Worm (Caenorhabditis elegans): Measurements from ENCODE around the gene C33F10.12.

DNA sequence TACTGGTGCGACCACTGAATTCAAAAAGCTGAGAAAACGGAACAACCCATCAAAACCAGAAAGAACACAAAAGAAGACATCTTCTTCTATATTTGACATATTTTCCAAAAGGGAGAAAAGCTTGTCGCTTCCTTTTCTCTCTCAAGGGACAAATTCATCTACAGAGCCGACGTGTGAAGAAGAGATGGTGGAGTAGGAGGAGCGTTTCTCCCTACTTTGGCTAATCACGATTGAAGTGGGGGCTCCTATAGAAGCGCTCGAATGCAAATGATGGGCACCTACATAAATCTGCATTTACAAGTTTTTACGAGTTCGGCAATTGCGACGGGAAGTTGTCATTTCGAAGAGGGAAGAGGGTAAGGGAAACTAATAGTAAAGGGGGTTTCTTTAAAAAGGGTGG is 31.3 kb downstream of the C33F10.12 start:
- TF ChIP-seq unc-62 (GFP tag; optimal IDR thresholded peaks at IDR 0.05) (no peak), dpff-1 (tag; optimal IDR thresholded peaks at IDR 0.05) (no peak)
